Fruit fly (Drosophila melanogaster): ENCODE data around the gene CG43179.

The CG43179 gene

dm6 chr3R:14291431-14291830, 35.5 kb downstream of the CG43179 start:
- TF ChIP-seq dl (GFP tag; optimal IDR thresholded peaks at IDR 0.05; ENCODE audit: insufficient read depth in 1 of 2, partially characterized antibody in 2 of 2): no peak
- TF ChIP-seq Jra (GFP tag; optimal IDR thresholded peaks at IDR 0.05): peak; percentile 29
- TF ChIP-seq HLH106 (tag; optimal IDR thresholded peaks at IDR 0.05): peak; percentile 87
- TF ChIP-seq jim (GFP tag; optimal IDR thresholded peaks at IDR 0.05): no peak
- no peak for TF ChIP-seq sv (GFP tag; optimal IDR thresholded peaks at IDR 0.05)
- TF ChIP-seq tai (GFP tag; optimal IDR thresholded peaks at IDR 0.05): peak; percentile 6
- no peak for TF ChIP-seq usp (GFP tag; optimal IDR thresholded peaks at IDR 0.05)
- TF ChIP-seq Mio (GFP tag; optimal IDR thresholded peaks at IDR 0.05): no peak
- TF ChIP-seq foxo (GFP tag; optimal IDR thresholded peaks at IDR 0.05): peak in 1 of 2 experiments; percentile 83
- TF ChIP-seq N (GFP tag; optimal IDR thresholded peaks at IDR 0.05): no peak
- peak; percentile 91 for TF ChIP-seq Sp1 (GFP tag; optimal IDR thresholded peaks at IDR 0.05)
- no peak for TF ChIP-seq sage (GFP tag; optimal IDR thresholded peaks at IDR 0.05)
- peak; percentile 84 for TF ChIP-seq psq (GFP tag; optimal IDR thresholded peaks at IDR 0.05)
- TF ChIP-seq fru (GFP tag; optimal IDR thresholded peaks at IDR 0.05): peak; percentile 87
- TF ChIP-seq lola (GFP tag; optimal IDR thresholded peaks at IDR 0.05): no peak
- peak; percentile 74 for TF ChIP-seq dmrt93B (GFP tag; optimal IDR thresholded peaks at IDR 0.05)
- TF ChIP-seq Hr83 (GFP tag; optimal IDR thresholded peaks at IDR 0.05; ENCODE audit: poor library complexity, severe bottlenecking): no peak
- peak; percentile 87 for TF ChIP-seq rgr (GFP tag; optimal IDR thresholded peaks at IDR 0.05)
- TF ChIP-seq GATAd (GFP tag; optimal IDR thresholded peaks at IDR 0.05): no peak
- no peak for TF ChIP-seq Hr78 (GFP tag; optimal IDR thresholded peaks at IDR 0.05)
- TF ChIP-seq Dif (GFP tag; optimal IDR thresholded peaks at IDR 0.05; ENCODE audit: partially characterized antibody): no peak
- TF ChIP-seq Rel (GFP tag; optimal IDR thresholded peaks at IDR 0.05): no peak
- peak; percentile 65 for TF ChIP-seq Rel (tag; optimal IDR thresholded peaks at IDR 0.05)
- peak; percentile 82 for TF ChIP-seq ey (GFP tag; optimal IDR thresholded peaks at IDR 0.05)
- no peak for TF ChIP-seq Myc (optimal IDR thresholded peaks at IDR 0.05)
- TF ChIP-seq h (GFP tag; optimal IDR thresholded peaks at IDR 0.05): peak; percentile 83
- TF ChIP-seq Dfd (GFP tag; optimal IDR thresholded peaks at IDR 0.05): no peak
- peak; percentile 84 for TF ChIP-seq woc (GFP tag; optimal IDR thresholded peaks at IDR 0.05)
- TF ChIP-seq Vsx2 (GFP tag; optimal IDR thresholded peaks at IDR 0.05; ENCODE audit: partially characterized antibody): no peak
- TF ChIP-seq pan (optimal IDR thresholded peaks at IDR 0.05): no peak
- TF ChIP-seq CrebA (GFP tag; optimal IDR thresholded peaks at IDR 0.05; ENCODE audit: borderline replicate concordance): peak; percentile 31
- peak; percentile 90 for TF ChIP-seq OdsH (GFP tag; optimal IDR thresholded peaks at IDR 0.05)
- TF ChIP-seq Hnf4 (GFP tag; optimal IDR thresholded peaks at IDR 0.05): peak; percentile 62
- no peak for TF ChIP-seq dsf (GFP tag; optimal IDR thresholded peaks at IDR 0.05; ENCODE audit: borderline replicate concordance)
- TF ChIP-seq br (GFP tag; optimal IDR thresholded peaks at IDR 0.05): peak; percentile 78
- TF ChIP-seq CG32264 (GFP tag; optimal IDR thresholded peaks at IDR 0.05): no peak
- TF ChIP-seq brk (GFP tag; optimal IDR thresholded peaks at IDR 0.05): peak; percentile 43
- no peak for TF ChIP-seq Abd-B (GFP tag; optimal IDR thresholded peaks at IDR 0.05)
- TF ChIP-seq CG9705 (GFP tag; optimal IDR thresholded peaks at IDR 0.05): peak; percentile 67

- TF ChIP-seq Sp1 (GFP tag; optimal IDR thresholded peaks at IDR 0.05) (peak; percentile 25), h (GFP tag; optimal IDR thresholded peaks at IDR 0.05) (peak; percentile 0), Rel (GFP tag; optimal IDR thresholded peaks at IDR 0.05) (no peak), Rel (tag; optimal IDR thresholded peaks at IDR 0.05) (no peak), foxo (GFP tag; optimal IDR thresholded peaks at IDR 0.05) (peak in 1 of 2 experiments; percentile 42)
Measured at dm6 chr3R:14292307-14292711, 36.4 kb downstream of the CG43179 start.

- TF ChIP-seq ey (GFP tag; optimal IDR thresholded peaks at IDR 0.05): no peak
- TF ChIP-seq h (GFP tag; optimal IDR thresholded peaks at IDR 0.05): peak; percentile 15
- TF ChIP-seq Rel (GFP tag; optimal IDR thresholded peaks at IDR 0.05): no peak
- TF ChIP-seq Rel (tag; optimal IDR thresholded peaks at IDR 0.05): peak; percentile 94
- TF ChIP-seq brk (GFP tag; optimal IDR thresholded peaks at IDR 0.05): peak; percentile 6
- TF ChIP-seq HLH106 (tag; optimal IDR thresholded peaks at IDR 0.05): no peak
- no peak for TF ChIP-seq jim (GFP tag; optimal IDR thresholded peaks at IDR 0.05)
- TF ChIP-seq sv (GFP tag; optimal IDR thresholded peaks at IDR 0.05): no peak
Measured at dm6 chr3R:14294397-14295018, 38.6 kb downstream of the CG43179 start.
